Worm (Caenorhabditis elegans): ENCODE data around the gene flp-21.

DNA sequence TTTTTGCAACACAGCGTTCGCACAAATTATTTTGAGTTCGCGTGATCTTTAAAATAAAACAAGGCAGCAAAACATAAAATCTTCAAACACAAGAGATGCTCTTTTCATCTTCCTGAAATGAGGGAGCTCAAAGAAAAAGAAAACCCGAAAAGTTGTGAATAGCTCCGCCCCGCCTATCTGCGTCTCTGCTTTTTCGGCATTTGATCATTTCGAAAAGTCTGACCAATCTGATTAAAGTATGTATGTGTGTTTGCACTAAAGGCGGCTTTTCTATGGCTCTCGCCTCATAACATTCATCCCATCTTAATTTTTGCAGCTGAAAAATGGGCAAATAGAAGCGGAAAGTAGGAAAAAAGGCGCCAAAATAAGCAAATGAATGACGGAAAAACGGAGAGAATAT lies 26.4 kb downstream of the flp-21 start:
- TF ChIP-seq madf-6 (GFP tag; IDR thresholded peaks at IDR 0.05), result no peak
- no peak for TF ChIP-seq ama-1 (optimal IDR thresholded peaks at IDR 0.05)
- TF ChIP-seq ama-1 (GFP tag; optimal IDR thresholded peaks at IDR 0.05), result no peak
- no peak for TF ChIP-seq ztf-6 (GFP tag; IDR thresholded peaks at IDR 0.05)
- no peak for TF ChIP-seq tlf-1 (GFP tag; optimal IDR thresholded peaks at IDR 0.05)
- TF ChIP-seq repo-1 (tag; optimal IDR thresholded peaks at IDR 0.05), result no peak
- no peak for TF ChIP-seq sea-2 (GFP tag; IDR thresholded peaks at IDR 0.05)
- TF ChIP-seq Y67H2A.10 (GFP tag; conservative IDR thresholded peaks at IDR 0.05), result no peak

Measured in whole organism, young adult.